Fruit fly (Drosophila melanogaster) whole organism, embryonic: ENCODE results near the gene Rbp.

Experiments used
- CG10209 ChIP-seq: fragments of 200-800 bp; sonication (Bioruptor generic); optimal IDR thresholded peaks from 3 replicates; lab custom pipeline; 2017; ENCODE audit warnings: missing biosample characterization, mild to moderate bottlenecking, missing genetic modification characterization, missing genetic modification reagents
- CG10654 ChIP-seq: fragments of 200-800 bp; sonication (Bioruptor generic); optimal IDR thresholded peaks from 2 replicates; lab custom pipeline; 2016; ENCODE audit warnings: missing biosample characterization, missing genetic modification characterization
- CG11560 ChIP-seq: fragments of 200-800 bp; sonication (Bioruptor generic); IDR thresholded peaks from 3 replicates; pipeline ENCODE4 v1.3.6; 2022; ENCODE audit warnings: missing biosample characterization, missing genetic modification characterization
- CG11696 ChIP-seq: fragments of 200-800 bp; sonication (Bioruptor generic); IDR thresholded peaks from 2 replicates; pipeline ENCODE4 v1.3.6; 2022; ENCODE audit warnings: missing biosample characterization, missing genetic modification characterization
- CG12769 ChIP-seq: fragments of 200-800 bp; sonication (Bioruptor generic); optimal IDR thresholded peaks from 2 replicates; lab custom pipeline; 2019; ENCODE audit warnings: missing biosample characterization, mild to moderate bottlenecking, missing genetic modification characterization, moderate library complexity
- CG13123 ChIP-seq: fragments of 200-800 bp; sonication (Bioruptor generic); optimal IDR thresholded peaks from 2 replicates; lab custom pipeline; 2016; ENCODE audit warnings: missing biosample characterization, missing genetic modification characterization
- CG13775 ChIP-seq: fragments of 200-800 bp; sonication (Bioruptor generic); optimal IDR thresholded peaks from 3 replicates; lab custom pipeline; 2017; ENCODE audit warnings: missing biosample characterization, mild to moderate bottlenecking, missing genetic modification characterization
- CG15073 ChIP-seq: fragments of 200-800 bp; sonication (Bioruptor generic); optimal IDR thresholded peaks from 2 replicates; lab custom pipeline; 2016; ENCODE audit warnings: missing biosample characterization, missing genetic modification characterization
- CG1529 ChIP-seq: fragments of 200-800 bp; sonication (Bioruptor generic); optimal IDR thresholded peaks from 3 replicates; lab custom pipeline; 2018; ENCODE audit warnings: missing biosample characterization, missing genetic modification characterization
- CG15696 ChIP-seq: fragments of 200-800 bp; sonication (Bioruptor generic); optimal IDR thresholded peaks from 2 replicates; lab custom pipeline; 2019; ENCODE audit warnings: missing biosample characterization, mild to moderate bottlenecking, missing genetic modification characterization, moderate library complexity
- CG2116 ChIP-seq: fragments of 200-800 bp; sonication (Bioruptor generic); optimal IDR thresholded peaks from 3 replicates; lab custom pipeline; 2018; ENCODE audit warnings: missing biosample characterization, mild to moderate bottlenecking, missing genetic modification characterization
- CG4360 ChIP-seq: fragments of 200-800 bp; sonication (Bioruptor generic); IDR thresholded peaks from 2 replicates; pipeline ENCODE4 v1.3.6; 2022; ENCODE audit warnings: missing biosample characterization, missing genetic modification characterization
- CG4617 ChIP-seq: fragments of 200-800 bp; sonication (Bioruptor generic); optimal IDR thresholded peaks from 3 replicates; lab custom pipeline; 2016; ENCODE audit warnings: missing biosample characterization, missing genetic modification characterization, borderline replicate concordance
- CG6175 ChIP-seq: fragments of 200-800 bp; sonication (Bioruptor generic); IDR thresholded peaks from 3 replicates; pipeline ENCODE4 v1.3.6; 2022; ENCODE audit warnings: missing biosample characterization, missing genetic modification characterization
- CG6689 ChIP-seq: fragments of 200-800 bp; sonication (Bioruptor generic); IDR thresholded peaks from 2 replicates; pipeline ENCODE4 v1.3.6; 2022; ENCODE audit warnings: missing biosample characterization, missing genetic modification characterization
- Dad ChIP-seq: fragments of 200-800 bp; sonication (Bioruptor generic); optimal IDR thresholded peaks from 3 replicates; lab custom pipeline; 2016; ENCODE audit warnings: missing biosample characterization, missing genetic modification characterization
- Deaf1 ChIP-seq: fragments of 200-800 bp; optimal IDR thresholded peaks from 3 replicates; lab custom pipeline; 2019; ENCODE audit warnings: missing biosample characterization, mild to moderate bottlenecking, missing genetic modification characterization, moderate library complexity
- Doc2 ChIP-seq: fragments of 200-800 bp; sonication (Bioruptor generic); IDR thresholded peaks from 2 replicates; pipeline ENCODE4 v1.3.6; 2022; ENCODE audit warnings: missing biosample characterization, missing genetic modification characterization
- Doc3 ChIP-seq: fragments of 200-800 bp; sonication (Bioruptor generic); IDR thresholded peaks from 3 replicates; pipeline ENCODE4 v1.3.6; 2022; ENCODE audit warnings: missing biosample characterization, missing genetic modification characterization; ENCODE audit not compliant: partially characterized antibody
- Elba2 ChIP-seq: fragments of 200-800 bp; sonication (Bioruptor generic); optimal IDR thresholded peaks from 3 replicates; lab custom pipeline; 2016; ENCODE audit warnings: missing biosample characterization, missing genetic modification characterization
- Fer3 ChIP-seq: fragments of 200-800 bp; sonication (Bioruptor generic); optimal IDR thresholded peaks from 2 replicates; lab custom pipeline; 2018; ENCODE audit warnings: missing biosample characterization, mild to moderate bottlenecking, missing genetic modification characterization, moderate library complexity
- HLH54F ChIP-seq: fragments of 200-800 bp; sonication (Bioruptor generic); optimal IDR thresholded peaks from 3 replicates; lab custom pipeline; 2016; ENCODE audit warnings: missing biosample characterization, missing genetic modification characterization
- HLHmδ ChIP-seq: fragments of 200-800 bp; sonication (Bioruptor generic); optimal IDR thresholded peaks from 2 replicates; lab custom pipeline; 2018; ENCODE audit warnings: missing biosample characterization, mild to moderate bottlenecking, missing genetic modification characterization, moderate library complexity
- Hand ChIP-seq: fragments of 200-800 bp; sonication (Bioruptor generic); optimal IDR thresholded peaks from 2 replicates; lab custom pipeline; 2017; ENCODE audit warnings: mild to moderate bottlenecking, missing biosample characterization, missing genetic modification reagents, missing genetic modification characterization
- Hmx ChIP-seq: fragments of 200-800 bp; sonication (Bioruptor generic); optimal IDR thresholded peaks from 2 replicates; lab custom pipeline; 2016; ENCODE audit warnings: missing biosample characterization, missing genetic modification characterization
- MESR4 ChIP-seq: fragments of 200-800 bp; sonication (Bioruptor generic); optimal IDR thresholded peaks from 2 replicates; lab custom pipeline; 2018; ENCODE audit warnings: missing biosample characterization, mild to moderate bottlenecking, missing genetic modification characterization, moderate library complexity
- NfI ChIP-seq: fragments of 200-800 bp; sonication (Bioruptor generic); optimal IDR thresholded peaks from 3 replicates; lab custom pipeline; 2018; ENCODE audit warnings: missing biosample characterization, mild to moderate bottlenecking, missing genetic modification characterization, moderate library complexity
- Pdp1 ChIP-seq, 2 experiments: fragments of 200-800 bp; sonication (Bioruptor generic); optimal IDR thresholded peaks; 3 replicates each; lab custom pipeline; 2016; ENCODE audit warnings: missing biosample characterization in 2 of 2, missing genetic modification characterization in 2 of 2, mild to moderate bottlenecking in 1 of 2, moderate library complexity in 1 of 2
- Poxn ChIP-seq: fragments of 200-800 bp; sonication (Bioruptor generic); IDR thresholded peaks from 2 replicates; pipeline ENCODE4 v1.3.6; 2022; ENCODE audit warnings: missing biosample characterization, missing genetic modification characterization
- Ravus ChIP-seq: fragments of 200-800 bp; sonication (Bioruptor generic); IDR thresholded peaks from 2 replicates; pipeline ENCODE4 v1.3.6; 2022; ENCODE audit warnings: missing biosample characterization, missing genetic modification characterization
- Rfx ChIP-seq: fragments of 200-800 bp; sonication (Bioruptor generic); IDR thresholded peaks from 2 replicates; pipeline ENCODE4 v1.3.6; 2022; ENCODE audit warnings: missing biosample characterization, missing genetic modification characterization
- Tbp ChIP-seq: fragments of >200 bp; optimal IDR thresholded peaks from 2 replicates; lab custom pipeline; 2018; ENCODE audit warnings: missing biosample characterization, missing genetic modification characterization
- Xbp1 ChIP-seq: fragments of 200-800 bp; sonication (Bioruptor generic); optimal IDR thresholded peaks from 3 replicates; lab custom pipeline; 2016; ENCODE audit warnings: missing biosample characterization, mild to moderate bottlenecking, missing genetic modification characterization
- br ChIP-seq: fragments of >200 bp; optimal IDR thresholded peaks from 2 replicates; lab custom pipeline; 2017
- cas ChIP-seq: fragments of 200-800 bp; sonication (Bioruptor generic); IDR thresholded peaks from 2 replicates; pipeline ENCODE4 v1.3.6; 2022; ENCODE audit warnings: missing biosample characterization, missing genetic modification characterization
- ci ChIP-seq: fragments of 200-800 bp; sonication (Bioruptor generic); IDR thresholded peaks from 3 replicates; pipeline ENCODE4 v1.3.6; 2022; ENCODE audit warnings: missing biosample characterization, missing genetic modification characterization
- danr ChIP-seq: fragments of 200-800 bp; sonication (Bioruptor generic); IDR thresholded peaks from 2 replicates; pipeline ENCODE4 v1.3.6; 2022; ENCODE audit warnings: missing biosample characterization, missing genetic modification characterization
- en ChIP-seq: fragments of 200-800 bp; sonication (Bioruptor generic); optimal IDR thresholded peaks from 2 replicates; lab custom pipeline; 2016; ENCODE audit warnings: missing biosample characterization, missing genetic modification characterization
- grau ChIP-seq: fragments of 200-800 bp; optimal IDR thresholded peaks from 3 replicates; lab custom pipeline; 2019; ENCODE audit warnings: missing biosample characterization, mild to moderate bottlenecking, missing genetic modification characterization, moderate library complexity
- grn ChIP-seq: fragments of 200-800 bp; sonication (Bioruptor generic); optimal IDR thresholded peaks from 3 replicates; lab custom pipeline; 2017; ENCODE audit warnings: missing biosample characterization, missing genetic modification characterization
- gsb-n ChIP-seq: fragments of 200-800 bp; sonication (Bioruptor generic); optimal IDR thresholded peaks from 3 replicates; lab custom pipeline; 2018; ENCODE audit warnings: missing biosample characterization, mild to moderate bottlenecking, missing genetic modification characterization
- hth ChIP-seq: fragments of >200 bp; optimal IDR thresholded peaks from 2 replicates; lab custom pipeline; 2017; ENCODE audit warnings: inconsistent platforms
- otp ChIP-seq: fragments of 200-800 bp; sonication (Bioruptor generic); IDR thresholded peaks from 3 replicates; pipeline ENCODE4, ENCODE4 v1.3.6; 2022; ENCODE audit warnings: missing biosample characterization, missing genetic modification characterization
- pho ChIP-seq: fragments of 200-800 bp; sonication (Bioruptor generic); optimal IDR thresholded peaks from 2 replicates; lab custom pipeline; 2016; ENCODE audit warnings: missing biosample characterization, missing genetic modification characterization
- pum ChIP-seq: fragments of 200-800 bp; sonication (Bioruptor generic); optimal IDR thresholded peaks from 2 replicates; lab custom pipeline; 2016; ENCODE audit warnings: missing biosample characterization, missing genetic modification characterization
- repo ChIP-seq: fragments of 200-800 bp; sonication (Bioruptor generic); optimal IDR thresholded peaks from 2 replicates; lab custom pipeline; 2016; ENCODE audit warnings: missing biosample characterization, missing genetic modification characterization
- sisA ChIP-seq: fragments of 200-800 bp; sonication (Bioruptor generic); IDR thresholded peaks from 2 replicates; pipeline ENCODE4 v1.3.6; 2022; ENCODE audit warnings: missing biosample characterization, missing genetic modification characterization
- tna ChIP-seq: fragments of 200-800 bp; sonication (Bioruptor generic); IDR thresholded peaks from 2 replicates; pipeline ENCODE4 v1.3.6; 2022; ENCODE audit warnings: missing biosample characterization, missing genetic modification characterization; ENCODE audit not compliant: partially characterized antibody
- twi ChIP-seq: fragments of 200-800 bp; optimal IDR thresholded peaks from 2 replicates; lab custom pipeline; 2019; ENCODE audit warnings: missing biosample characterization, mild to moderate bottlenecking, missing genetic modification characterization, moderate library complexity
- usp ChIP-seq: fragments of >200 bp; optimal IDR thresholded peaks from 2 replicates; lab custom pipeline; 2017; ENCODE audit warnings: missing biosample characterization, missing genetic modification characterization
- yki ChIP-seq: fragments of >200 bp; optimal IDR thresholded peaks from 3 replicates; lab custom pipeline; 2018
- z ChIP-seq: fragments of 200-800 bp; sonication (Bioruptor generic); IDR thresholded peaks from 3 replicates; pipeline ENCODE4 v1.3.6; 2022; ENCODE audit warnings: missing biosample characterization, missing genetic modification characterization

Gene Rbp

DNA sequence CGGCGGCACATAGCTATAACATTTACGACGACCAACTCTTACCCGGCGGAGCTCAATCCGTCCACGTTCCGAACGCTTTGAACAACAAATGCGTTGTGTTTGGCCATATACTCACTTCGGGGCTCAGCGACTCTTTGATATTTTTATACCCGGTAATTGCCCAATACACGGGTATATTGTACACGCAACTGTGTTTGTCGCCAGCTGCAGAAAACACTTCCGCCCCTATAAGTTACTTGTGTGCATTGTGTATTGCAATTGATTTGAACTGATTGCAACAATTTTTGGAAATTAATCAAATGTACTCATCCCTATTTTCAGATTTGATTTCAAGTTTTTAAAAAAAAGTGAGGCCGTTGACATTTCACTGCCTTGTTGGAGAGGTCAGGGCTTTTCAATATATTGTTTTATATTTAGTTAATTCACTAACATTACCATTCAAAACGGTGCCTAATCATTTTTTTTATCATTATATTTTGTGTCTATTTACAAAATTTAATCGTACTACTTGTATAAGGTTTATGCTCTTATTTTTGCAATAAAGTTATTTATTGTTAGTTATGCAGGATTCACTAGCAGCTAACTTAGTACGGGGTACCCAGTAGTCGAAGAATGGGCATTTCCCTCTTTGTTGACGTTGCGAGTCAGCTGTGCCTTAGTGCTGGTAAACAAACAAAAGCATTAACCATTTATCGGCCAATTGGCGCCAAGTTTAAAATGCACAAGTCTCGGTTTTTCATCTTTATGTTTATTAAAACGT, 31.3 kb upstream of the Rbp start, which contains the start of gene Nagk (continued):
- TF ChIP-seq HLHmδ (GFP tag; lab: Kevin White, UChicago) (no peak), CG13775 (GFP tag; lab: Kevin White, UChicago) (peak; percentile 79), yki (lab: Kevin White, UChicago) (no peak), CG10209 (GFP tag; lab: Kevin White, UChicago) (peak; percentile 68), CG4360 (GFP tag; lab: Robert Waterston, UW) (no peak), CG12769 (tag; lab: Kevin White, UChicago) (no peak), twi (no peak), CG10654 (GFP tag; lab: Kevin White, UChicago) (peak; percentile 38), tna (GFP tag; lab: Robert Waterston, UW) (no peak), usp (GFP tag; lab: Kevin White, UChicago) (no peak), CG13123 (GFP tag; lab: Kevin White, UChicago) (no peak), Poxn (GFP tag; lab: Robert Waterston, UW) (no peak), CG15073 (no peak), NfI (GFP tag; lab: Kevin White, UChicago) (peak; percentile 45), Hand (peak; percentile 12), gsb-n (tag; lab: Kevin White, UChicago) (peak; percentile 39), Rfx (GFP tag; lab: Robert Waterston, UW) (peak; percentile 44), z (GFP tag; lab: Robert Waterston, UW) (no peak), Doc2 (GFP tag; lab: Robert Waterston, UW) (no peak), pho (GFP tag; lab: Kevin White, UChicago) (peak; percentile 83), cas (GFP tag; lab: Robert Waterston, UW) (no peak), Doc3 (GFP tag; lab: Robert Waterston, UW) (no peak), CG6689 (GFP tag; lab: Robert Waterston, UW) (peak; percentile 45; the same call in 1 of the 2 replicates), Xbp1 (peak; percentile 64), HLH54F (GFP tag; lab: Kevin White, UChicago) (peak; percentile 57), Dad (peak; percentile 54), CG11560 (tag; lab: Robert Waterston, UW) (no peak), MESR4 (peak; percentile 56), CG4617 (GFP tag; lab: Kevin White, UChicago) (peak; percentile 13), CG6175 (GFP tag; lab: Robert Waterston, UW) (no peak), Hmx (GFP tag; lab: Kevin White, UChicago) (no peak), br (lab: Kevin White, UChicago) (no peak), CG15696 (tag; lab: Kevin White, UChicago) (no peak), en (GFP tag; lab: Kevin White, UChicago) (no peak), Deaf1 (tag; lab: Kevin White, UChicago) (peak; percentile 50), grau (tag; lab: Kevin White, UChicago) (peak; percentile 42), Fer3 (tag; lab: Kevin White, UChicago) (no peak), pum (GFP tag; lab: Kevin White, UChicago) (peak; percentile 42), grn (no peak), ci (peak; percentile 71), Ravus (GFP tag; lab: Robert Waterston, UW) (no peak), danr (GFP tag; lab: Robert Waterston, UW) (no peak), CG2116 (peak; percentile 64), CG11696 (GFP tag; lab: Robert Waterston, UW) (peak; percentile 19; the same call in 1 of the 2 replicates), otp (no peak), repo (GFP tag; lab: Kevin White, UChicago) (no peak), Elba2 (peak; percentile 10), Tbp (GFP tag; lab: Kevin White, UChicago) (no peak), hth (lab: Kevin White, UChicago) (no peak), sisA (GFP tag; lab: Robert Waterston, UW) (0 out of 2 replicates have a peak, but pooled peaks have one; percentile 30), Pdp1 (GFP tag; optimal IDR thresholded peaks at IDR 0.05; lab: Kevin White, UChicago) (peak; percentile 45 to 53), CG1529 (peak; percentile 47)
